Fruit fly (Drosophila melanogaster) whole organism, embryonic: Measurements from ENCODE around the gene CG4455.

ENCODE experiments used
- Antp ChIP-seq: fragments of 200-800 bp; sonication (Bioruptor generic); optimal IDR thresholded peaks from 3 replicates; lab custom pipeline; 2016; ENCODE audit warnings: missing biosample characterization, missing genetic modification characterization
- Bdp1 ChIP-seq: fragments of 200-800 bp; sonication (Bioruptor generic); optimal IDR thresholded peaks from 3 replicates; lab custom pipeline; 2016; ENCODE audit warnings: missing biosample characterization, missing genetic modification characterization
- CG10543 ChIP-seq: fragments of 200-800 bp; sonication (Bioruptor generic); optimal IDR thresholded peaks from 3 replicates; lab custom pipeline; 2017; ENCODE audit warnings: missing biosample characterization, mild to moderate bottlenecking, missing genetic modification characterization, moderate library complexity
- CG10654 ChIP-seq: fragments of 200-800 bp; sonication (Bioruptor generic); optimal IDR thresholded peaks from 2 replicates; lab custom pipeline; 2016; ENCODE audit warnings: missing biosample characterization, missing genetic modification characterization
- CG11456 ChIP-seq: fragments of 200-800 bp; sonication (Bioruptor generic); IDR thresholded peaks from 3 replicates; pipeline ENCODE4 v1.3.6; 2022; ENCODE audit warnings: missing biosample characterization, missing genetic modification characterization
- CG12942 ChIP-seq: fragments of 200-800 bp; sonication (Bioruptor generic); optimal IDR thresholded peaks from 3 replicates; lab custom pipeline; 2016; ENCODE audit warnings: missing biosample characterization, missing genetic modification characterization
- CG14014 ChIP-seq: fragments of 200-800 bp; sonication (Bioruptor generic); IDR thresholded peaks from 2 replicates; pipeline ENCODE4 v1.3.6; 2022; ENCODE audit warnings: missing biosample characterization, missing genetic modification characterization
- CG14441 ChIP-seq: fragments of 200-800 bp; sonication (Bioruptor generic); IDR thresholded peaks from 2 replicates; pipeline ENCODE4 v1.3.6; 2022; ENCODE audit warnings: missing biosample characterization, missing genetic modification characterization
- CG16815 ChIP-seq: fragments of 200-800 bp; sonication (Bioruptor generic); optimal IDR thresholded peaks from 3 replicates; lab custom pipeline; 2017; ENCODE audit warnings: missing biosample characterization, mild to moderate bottlenecking, missing genetic modification characterization
- CG17328 ChIP-seq: fragments of 200-800 bp; sonication (Bioruptor generic); IDR thresholded peaks from 2 replicates; pipeline ENCODE4 v1.3.6; 2022; ENCODE audit warnings: missing biosample characterization, missing genetic modification characterization
- CG18011 ChIP-seq: fragments of 200-800 bp; sonication (Bioruptor generic); optimal IDR thresholded peaks from 2 replicates; lab custom pipeline; 2017; ENCODE audit warnings: missing biosample characterization, missing genetic modification characterization, mild to moderate bottlenecking, moderate library complexity, missing genotype
- CG2712 ChIP-seq: fragments of 200-800 bp; optimal IDR thresholded peaks from 3 replicates; lab custom pipeline; 2019; ENCODE audit warnings: missing biosample characterization, mild to moderate bottlenecking, missing genetic modification characterization, moderate library complexity
- CG2875 ChIP-seq: fragments of 200-800 bp; sonication (Bioruptor generic); optimal IDR thresholded peaks from 2 replicates; lab custom pipeline; 2017; ENCODE audit warnings: missing biosample characterization, mild to moderate bottlenecking, missing genetic modification characterization, missing genetic modification reagents
- CG30020 ChIP-seq: fragments of 200-800 bp; optimal IDR thresholded peaks from 2 replicates; lab custom pipeline; 2019; ENCODE audit warnings: missing biosample characterization, mild to moderate bottlenecking, missing genetic modification characterization, moderate library complexity
- CG4730 ChIP-seq: fragments of 200-800 bp; sonication (Bioruptor generic); IDR thresholded peaks from 2 replicates; pipeline ENCODE4 v1.3.6; 2022; ENCODE audit warnings: missing biosample characterization, missing genetic modification characterization
- CG5245 ChIP-seq: fragments of 200-800 bp; sonication (Bioruptor generic); optimal IDR thresholded peaks from 3 replicates; lab custom pipeline; 2016; ENCODE audit warnings: missing biosample characterization, missing genetic modification characterization
- CG5953 ChIP-seq: fragments of 200-800 bp; sonication (Bioruptor generic); IDR thresholded peaks from 2 replicates; pipeline ENCODE4 v1.3.6; 2022; ENCODE audit warnings: missing biosample characterization, missing genetic modification characterization
- CG7928 ChIP-seq: fragments of 200-800 bp; sonication (Bioruptor generic); optimal IDR thresholded peaks from 2 replicates; lab custom pipeline; 2017; ENCODE audit warnings: missing biosample characterization, mild to moderate bottlenecking, missing genetic modification characterization
- CG9215 ChIP-seq: fragments of 200-800 bp; sonication (Bioruptor generic); IDR thresholded peaks from 2 replicates; pipeline ENCODE4 v1.3.6; 2022; ENCODE audit warnings: missing biosample characterization, missing genetic modification characterization
- CG9797 ChIP-seq: fragments of 200-800 bp; sonication (Bioruptor generic); optimal IDR thresholded peaks from 3 replicates; lab custom pipeline; 2018; ENCODE audit warnings: missing biosample characterization, mild to moderate bottlenecking, missing genetic modification characterization
- CHES-1-like ChIP-seq: fragments of 200-800 bp; sonication (Bioruptor generic); optimal IDR thresholded peaks from 2 replicates; lab custom pipeline; 2016; ENCODE audit warnings: missing biosample characterization, missing genetic modification characterization
- CkIIα-i1 ChIP-seq: fragments of 200-800 bp; sonication (Bioruptor generic); IDR thresholded peaks from 2 replicates; pipeline ENCODE4 v1.3.6; 2022; ENCODE audit warnings: missing biosample characterization, missing genetic modification characterization
- Dbx ChIP-seq: fragments of 200-800 bp; sonication (Bioruptor generic); IDR thresholded peaks from 3 replicates; pipeline ENCODE4 v1.3.6; 2022; ENCODE audit warnings: missing biosample characterization, missing genetic modification characterization
- Dip3 ChIP-seq: fragments of 200-800 bp; sonication (Bioruptor generic); optimal IDR thresholded peaks from 3 replicates; lab custom pipeline; 2016; ENCODE audit warnings: missing biosample characterization, missing genetic modification characterization
- Dll ChIP-seq: fragments of 200-800 bp; sonication (Bioruptor generic); IDR thresholded peaks from 4 replicates; pipeline ENCODE4 v1.3.6; 2022; ENCODE audit warnings: missing biosample characterization, missing genetic modification characterization; ENCODE audit not compliant: partially characterized antibody
- Elba2 ChIP-seq: fragments of 200-800 bp; sonication (Bioruptor generic); optimal IDR thresholded peaks from 3 replicates; lab custom pipeline; 2016; ENCODE audit warnings: missing biosample characterization, missing genetic modification characterization
- HLH4C ChIP-seq: fragments of 200-800 bp; sonication (Bioruptor generic); IDR thresholded peaks from 3 replicates; pipeline ENCODE4 v1.3.6; 2022; ENCODE audit warnings: missing biosample characterization, missing genetic modification characterization; ENCODE audit not compliant: partially characterized antibody
- HLH54F ChIP-seq: fragments of 200-800 bp; sonication (Bioruptor generic); optimal IDR thresholded peaks from 3 replicates; lab custom pipeline; 2016; ENCODE audit warnings: missing biosample characterization, missing genetic modification characterization
- Hmx ChIP-seq: fragments of 200-800 bp; sonication (Bioruptor generic); optimal IDR thresholded peaks from 2 replicates; lab custom pipeline; 2016; ENCODE audit warnings: missing biosample characterization, missing genetic modification characterization
- Med ChIP-seq: fragments of 200-800 bp; sonication (Bioruptor generic); peaks from one replicate; lab custom pipeline; 2016; ENCODE audit warnings: missing biosample characterization, missing genetic modification characterization, mild to moderate bottlenecking, inconsistent platforms, moderate library complexity
- NC2α ChIP-seq: fragments of 200-800 bp; sonication (Bioruptor generic); optimal IDR thresholded peaks from 2 replicates; lab custom pipeline; 2016; ENCODE audit warnings: missing biosample characterization, missing genetic modification characterization
- NFAT ChIP-seq: fragments of 200-800 bp; sonication (Bioruptor generic); IDR thresholded peaks from 2 replicates; pipeline ENCODE4 v1.3.6; 2022; ENCODE audit warnings: missing biosample characterization, missing genetic modification characterization
- Xbp1 ChIP-seq: fragments of 200-800 bp; sonication (Bioruptor generic); optimal IDR thresholded peaks from 3 replicates; lab custom pipeline; 2016; ENCODE audit warnings: missing biosample characterization, mild to moderate bottlenecking, missing genetic modification characterization
- ac ChIP-seq: fragments of 200-800 bp; sonication (Bioruptor generic); optimal IDR thresholded peaks from 3 replicates; lab custom pipeline; 2017; ENCODE audit warnings: missing biosample characterization, mild to moderate bottlenecking, missing genetic modification characterization
- ara ChIP-seq: fragments of 200-800 bp; sonication (Bioruptor generic); IDR thresholded peaks from 2 replicates; pipeline ENCODE4 v1.3.6; 2022; ENCODE audit warnings: missing biosample characterization, missing genetic modification characterization
- bbx ChIP-seq: fragments of 200-800 bp; sonication (Bioruptor generic); IDR thresholded peaks from 2 replicates; pipeline ENCODE4 v1.3.6; 2022; ENCODE audit warnings: missing biosample characterization, missing genetic modification characterization; ENCODE audit not compliant: partially characterized antibody
- bcd ChIP-seq: fragments of 200-800 bp; sonication (Bioruptor generic); optimal IDR thresholded peaks from 2 replicates; lab custom pipeline; 2017; ENCODE audit warnings: missing biosample characterization, mild to moderate bottlenecking, missing genetic modification characterization
- bigmax ChIP-seq: fragments of 200-800 bp; sonication (Bioruptor generic); optimal IDR thresholded peaks from 2 replicates; lab custom pipeline; 2018; ENCODE audit warnings: missing biosample characterization, mild to moderate bottlenecking, missing genetic modification characterization
- br ChIP-seq: fragments of >200 bp; optimal IDR thresholded peaks from 2 replicates; lab custom pipeline; 2017
- cas ChIP-seq: fragments of 200-800 bp; sonication (Bioruptor generic); IDR thresholded peaks from 2 replicates; pipeline ENCODE4 v1.3.6; 2022; ENCODE audit warnings: missing biosample characterization, missing genetic modification characterization
- eve ChIP-seq, 2 experiments: fragments of >200 bp; optimal IDR thresholded peaks; 2 replicates each; lab custom pipeline; 2017; ENCODE audit warnings: missing biosample characterization in 2 of 2, missing genetic modification characterization in 2 of 2
- gcm ChIP-seq: fragments of 200-800 bp; sonication (Bioruptor generic); optimal IDR thresholded peaks from 2 replicates; lab custom pipeline; 2019; ENCODE audit warnings: missing biosample characterization, mild to moderate bottlenecking, missing genetic modification characterization, moderate library complexity
- kay ChIP-seq: fragments of 200-800 bp; sonication (Bioruptor generic); optimal IDR thresholded peaks from 2 replicates; lab custom pipeline; 2016; ENCODE audit warnings: missing biosample characterization, missing genetic modification characterization
- oc ChIP-seq: fragments of 200-800 bp; sonication (Bioruptor generic); optimal IDR thresholded peaks from 2 replicates; lab custom pipeline; 2018; ENCODE audit warnings: missing biosample characterization, mild to moderate bottlenecking, missing genetic modification characterization, moderate library complexity
- phol ChIP-seq: fragments of 200-800 bp; sonication (Bioruptor generic); optimal IDR thresholded peaks from 3 replicates; lab custom pipeline; 2018; ENCODE audit warnings: missing biosample characterization, mild to moderate bottlenecking, missing genetic modification characterization, moderate library complexity
- psq ChIP-seq: fragments of 200-800 bp; sonication (Bioruptor generic); optimal IDR thresholded peaks from 2 replicates; lab custom pipeline; 2017; ENCODE audit warnings: missing biosample characterization, missing genetic modification characterization
- schlank ChIP-seq: fragments of 200-800 bp; sonication (Bioruptor generic); optimal IDR thresholded peaks from 2 replicates; lab custom pipeline; 2018; ENCODE audit warnings: missing biosample characterization, mild to moderate bottlenecking, missing genetic modification characterization
- stwl ChIP-seq: fragments of 200-800 bp; sonication (Bioruptor generic); optimal IDR thresholded peaks from 3 replicates; lab custom pipeline; 2018; ENCODE audit warnings: missing biosample characterization, mild to moderate bottlenecking, missing genetic modification characterization, moderate library complexity
- tio ChIP-seq: fragments of 200-800 bp; sonication (Bioruptor generic); optimal IDR thresholded peaks from 2 replicates; lab custom pipeline; 2017; ENCODE audit warnings: missing biosample characterization, missing genetic modification characterization, inconsistent platforms
- usp ChIP-seq: fragments of >200 bp; optimal IDR thresholded peaks from 2 replicates; lab custom pipeline; 2017; ENCODE audit warnings: missing biosample characterization, missing genetic modification characterization
- z ChIP-seq: fragments of 200-800 bp; sonication (Bioruptor generic); IDR thresholded peaks from 3 replicates; pipeline ENCODE4 v1.3.6; 2022; ENCODE audit warnings: missing biosample characterization, missing genetic modification characterization

The CG4455 gene

dm6 chr2L:16307026-16307703 is 45.6 kb upstream of the CG4455 start, which contains the start of the genes CG5861 and Syx5 (continued):
- TF ChIP-seq CG10543 (GFP tag; lab: Kevin White, UChicago) (peak; percentile 75), NFAT (peak; percentile 55), eve (GFP tag; optimal IDR thresholded peaks at IDR 0.05; lab: Kevin White, UChicago) (no peak), br (lab: Kevin White, UChicago) (no peak), z (GFP tag; lab: Robert Waterston, UW) (peak; percentile 96), Elba2 (no peak), Dll (GFP tag; lab: Robert Waterston, UW) (peak; percentile 98), CkIIα-i1 (no peak), CG5953 (no peak), stwl (peak; percentile 67), psq (GFP tag; lab: Kevin White, UChicago) (no peak), HLH54F (GFP tag; lab: Kevin White, UChicago) (no peak), CG30020 (tag; lab: Kevin White, UChicago) (peak; percentile 77), Dip3 (no peak), Hmx (GFP tag; lab: Kevin White, UChicago) (no peak), kay (peak; percentile 23), CG16815 (GFP tag; lab: Kevin White, UChicago) (no peak), HLH4C (GFP tag; lab: Robert Waterston, UW) (peak; percentile 91), CG12942 (peak; percentile 28), CG14441 (GFP tag; lab: Robert Waterston, UW) (peak; percentile 58; the same call in 1 of the 2 replicates), gcm (peak; percentile 68), Dbx (peak; percentile 67; the same call in 2 of the 3 replicates), oc (tag; lab: Kevin White, UChicago) (no peak), CG7928 (GFP tag; lab: Kevin White, UChicago) (peak; percentile 86), CG5245 (GFP tag; lab: Kevin White, UChicago) (no peak), ara (GFP tag; lab: Robert Waterston, UW) (no peak), phol (tag; lab: Kevin White, UChicago) (peak; percentile 70), CG9215 (no peak; the same call in 1 of the 2 replicates), CG18011 (GFP tag; lab: Kevin White, UChicago) (peak; percentile 57), CG11456 (GFP tag; lab: Robert Waterston, UW) (peak; percentile 70; the same call in 2 of the 3 replicates), Med (GFP tag; lab: Kevin White, UChicago) (peak; percentile 48), Antp (no peak), bcd (GFP tag; lab: Kevin White, UChicago) (peak; percentile 62), bigmax (GFP tag; lab: Kevin White, UChicago) (no peak), CG10654 (peak; percentile 44), tio (GFP tag; lab: Kevin White, UChicago) (no peak), cas (GFP tag; lab: Robert Waterston, UW) (0 out of 2 replicates have a peak, but pooled peaks have one; percentile 27), CG4730 (GFP tag; lab: Robert Waterston, UW) (peak; percentile 54; the same call in 1 of the 2 replicates), ac (GFP tag; lab: Kevin White, UChicago) (no peak), NC2α (GFP tag; lab: Kevin White, UChicago) (no peak), Xbp1 (GFP tag; lab: Kevin White, UChicago) (peak; percentile 87), CG9797 (peak; percentile 47), usp (GFP tag; lab: Kevin White, UChicago) (no peak), CG2875 (GFP tag; lab: Kevin White, UChicago) (no peak), CHES-1-like (GFP tag; lab: Kevin White, UChicago) (no peak), schlank (no peak), bbx (GFP tag; lab: Robert Waterston, UW) (no peak; the same call in none of the 2 replicates), CG2712 (tag; lab: Kevin White, UChicago) (peak; percentile 79), CG17328 (GFP tag; lab: Robert Waterston, UW) (0 out of 2 replicates have a peak, but pooled peaks have one; percentile 54), Bdp1 (GFP tag; lab: Kevin White, UChicago) (no peak), CG14014 (GFP tag; lab: Robert Waterston, UW) (peak; percentile 16; the same call in 1 of the 2 replicates)
